Fruit fly (Drosophila melanogaster): Measurements from ENCODE around the gene CG32655.

Gene CG32655

dm6 chrX:12221496-12221895 is 14.2 kb downstream of the CG32655 start (continued):
- TF ChIP-seq sr (GFP tag; IDR thresholded peaks at IDR 0.05) = peak; percentile 39; the same call in 1 of the 3 replicates
- no peak; the same call in 2 of the 3 replicates for TF ChIP-seq Mrtf (GFP tag; IDR thresholded peaks at IDR 0.05)
- no peak for TF ChIP-seq CG15479 (GFP tag; optimal IDR thresholded peaks at IDR 0.05)
- no peak for TF ChIP-seq exex (tag; optimal IDR thresholded peaks at IDR 0.05)
- TF ChIP-seq CG10654 (GFP tag; optimal IDR thresholded peaks at IDR 0.05) = peak; percentile 11
- TF ChIP-seq jing (GFP tag; optimal IDR thresholded peaks at IDR 0.05) = peak; percentile 4
- no peak for TF ChIP-seq Hmx (GFP tag; optimal IDR thresholded peaks at IDR 0.05)
- TF ChIP-seq CG13123 (GFP tag; optimal IDR thresholded peaks at IDR 0.05) = no peak
- no peak for TF ChIP-seq lab (GFP tag; optimal IDR thresholded peaks at IDR 0.05)
- TF ChIP-seq Med (GFP tag) = peak; percentile 95
- no peak for TF ChIP-seq Adf1 (GFP tag; IDR thresholded peaks at IDR 0.05)
- TF ChIP-seq Poxn (GFP tag; IDR thresholded peaks at IDR 0.05) = no peak
- peak; percentile 48; the same call in 1 of the 2 replicates for TF ChIP-seq E2f1 (GFP tag; IDR thresholded peaks at IDR 0.05)
- TF ChIP-seq sens-2 (GFP tag; IDR thresholded peaks at IDR 0.05) = 0 out of 2 replicates have a peak, but pooled peaks have one; percentile 43
- TF ChIP-seq CG3407 (GFP tag; optimal IDR thresholded peaks at IDR 0.05) = no peak
- TF ChIP-seq Stat92E (GFP tag; optimal IDR thresholded peaks at IDR 0.05) = no peak
- peak; percentile 8 for TF ChIP-seq CG12219 (GFP tag; optimal IDR thresholded peaks at IDR 0.05)
- peak; percentile 78 for TF ChIP-seq Xrp1 (GFP tag; IDR thresholded peaks at IDR 0.05)
- no peak for TF ChIP-seq cad (GFP tag; optimal IDR thresholded peaks at IDR 0.05)
- no peak; the same call in 1 of the 2 replicates for TF ChIP-seq CG9215 (GFP tag; IDR thresholded peaks at IDR 0.05)
- no peak for TF ChIP-seq Meics (GFP tag; optimal IDR thresholded peaks at IDR 0.05)
- TF ChIP-seq Deaf1 (tag; optimal IDR thresholded peaks at IDR 0.05) = no peak
- TF ChIP-seq Eip74EF (GFP tag; optimal IDR thresholded peaks at IDR 0.05) = peak in 1 of 2 experiments; percentile 41
- no peak for TF ChIP-seq CG10147 (GFP tag; optimal IDR thresholded peaks at IDR 0.05)
- TF ChIP-seq gfzf (GFP tag; optimal IDR thresholded peaks at IDR 0.05) = no peak
- peak; percentile 61 for TF ChIP-seq ttk (GFP tag; IDR thresholded peaks at IDR 0.05)
- peak; percentile 50 for TF ChIP-seq HLH3B (GFP tag; IDR thresholded peaks at IDR 0.05)
- no peak for TF ChIP-seq CG16863 (GFP tag; optimal IDR thresholded peaks at IDR 0.05)
- TF ChIP-seq CG10565 (GFP tag; optimal IDR thresholded peaks at IDR 0.05) = no peak
- no peak for TF ChIP-seq NFAT (GFP tag; IDR thresholded peaks at IDR 0.05)
- peak; percentile 9 for TF ChIP-seq CG15696 (tag; optimal IDR thresholded peaks at IDR 0.05)
- no peak for TF ChIP-seq Dll (GFP tag; IDR thresholded peaks at IDR 0.05; ENCODE audit: partially characterized antibody)
- TF ChIP-seq gt (GFP tag; IDR thresholded peaks at IDR 0.05) = no peak; the same call in 1 of the 2 replicates
- peak in 1 of 2 experiments; percentile 80 for TF ChIP-seq eve (GFP tag; optimal IDR thresholded peaks at IDR 0.05)
- no peak for TF ChIP-seq Mad (GFP tag; optimal IDR thresholded peaks at IDR 0.05)
- TF ChIP-seq Usf (GFP tag; optimal IDR thresholded peaks at IDR 0.05) = peak; percentile 0
- TF ChIP-seq CG13424 (tag; optimal IDR thresholded peaks at IDR 0.05) = peak; percentile 47
- TF ChIP-seq CG8290 (GFP tag; optimal IDR thresholded peaks at IDR 0.05) = peak; percentile 59
- TF ChIP-seq CG8290 (tag; optimal IDR thresholded peaks at IDR 0.05) = no peak
- TF ChIP-seq Doc2 (GFP tag; IDR thresholded peaks at IDR 0.05) = no peak
- peak; percentile 18 for TF ChIP-seq CG8924 (tag; optimal IDR thresholded peaks at IDR 0.05)
- no peak for TF ChIP-seq CG12744 (GFP tag; optimal IDR thresholded peaks at IDR 0.05)
- no peak for TF ChIP-seq CG42726 (GFP tag; IDR thresholded peaks at IDR 0.05; ENCODE audit: partially characterized antibody)
- TF ChIP-seq CG11695 (GFP tag; IDR thresholded peaks at IDR 0.05) = peak; percentile 61; the same call in 1 of the 3 replicates
- no peak for TF ChIP-seq NC2β (GFP tag; optimal IDR thresholded peaks at IDR 0.05)
- TF ChIP-seq Optix (GFP tag; IDR thresholded peaks at IDR 0.05) = peak; percentile 55; the same call in 1 of the 3 replicates
- peak; percentile 86 for TF ChIP-seq nmo (GFP tag; optimal IDR thresholded peaks at IDR 0.05)
- TF ChIP-seq chn (GFP tag; optimal IDR thresholded peaks at IDR 0.05) = peak; percentile 28
- peak; percentile 28 for TF ChIP-seq CG7556 (GFP tag; optimal IDR thresholded peaks at IDR 0.05)
- TF ChIP-seq Sry-β (GFP tag; optimal IDR thresholded peaks at IDR 0.05) = no peak
- no peak for TF ChIP-seq CG7987 (GFP tag; optimal IDR thresholded peaks at IDR 0.05)

Measured in whole organism, embryonic.